Worm (Caenorhabditis elegans): ENCODE results near the gene Y62H9A.10.

ce11 chrX:11875260-11875659 is 27.3 kb downstream of the Y62H9A.10 start, which contains the start of gene Y62H9A.1:
- TF ChIP-seq him-1 (tag; optimal IDR thresholded peaks at IDR 0.05), result no peak
- TF ChIP-seq dao-5 (tag; optimal IDR thresholded peaks at IDR 0.05), result no peak

All from whole organism, L4/young adult.